Worm (Caenorhabditis elegans) whole organism, young adult: ENCODE measurements around the gene R166.3.

Experiments
- F52B5.7 ChIP-seq: sonication (generic microtip); optimal IDR thresholded peaks from 2 replicates; lab custom pipeline; 2016; ENCODE audit warnings: mild to moderate bottlenecking, missing genetic modification characterization, missing compliant biosample characterization
- K12H6.12 ChIP-seq: fragments of 200-800 bp; sonication (Bioruptor generic); optimal IDR thresholded peaks from 2 replicates; lab custom pipeline; 2018; ENCODE audit warnings: mild to moderate bottlenecking, missing genetic modification characterization, missing compliant biosample characterization
- T07F8.4 ChIP-seq: sonication (generic microtip); optimal IDR thresholded peaks from 2 replicates; lab custom pipeline; 2016; ENCODE audit warnings: mild to moderate bottlenecking, missing genetic modification characterization, moderate library complexity, missing compliant biosample characterization
- Y56A3A.18 ChIP-seq: fragments of 200-800 bp; sonication (Bioruptor generic); IDR thresholded peaks from 2 replicates; pipeline ENCODE4 v1.3.6; 2022; ENCODE audit warnings: missing genetic modification reagents, missing genetic modification characterization, missing compliant biosample characterization
- Y79H2A.3 ChIP-seq: fragments of 200-800 bp; sonication (Bioruptor generic); conservative IDR thresholded peaks from 2 replicates; pipeline ENCODE4 v1.3.6; 2022; ENCODE audit warnings: missing genetic modification reagents, missing genetic modification characterization, missing compliant biosample characterization
- Y95B8A.8 ChIP-seq: fragments of 200-800 bp; sonication (Bioruptor generic); IDR thresholded peaks from 2 replicates; pipeline ENCODE4 v1.3.6; 2022; ENCODE audit warnings: missing genetic modification reagents, missing genetic modification characterization, missing compliant biosample characterization
- ZK185.1 ChIP-seq: sonication (generic microtip); optimal IDR thresholded peaks from 2 replicates; lab custom pipeline; 2016; ENCODE audit warnings: mild to moderate bottlenecking, missing genetic modification characterization, missing compliant biosample characterization; ENCODE audit not compliant: poor library complexity, severe bottlenecking
- ama-1 ChIP-seq, 3 experiments: fragments of 150-350 bp in 1 of 3; sonication (generic microtip) in 2 of 3; optimal IDR thresholded peaks; 2 replicates each; lab custom pipeline; 2014 to 2018; ENCODE audit warnings: missing biosample characterization in 2 of 3, missing genetic modification characterization in 2 of 3, missing genetic modification reagents in 2 of 3
- athp-1 ChIP-seq: sonication (generic microtip); optimal IDR thresholded peaks from 2 replicates; lab custom pipeline; 2017; ENCODE audit warnings: mild to moderate bottlenecking, missing genetic modification characterization, missing compliant biosample characterization
- attf-5 ChIP-seq: fragments of 200-800 bp; sonication (Bioruptor generic); optimal IDR thresholded peaks from 2 replicates; lab custom pipeline; 2018; ENCODE audit warnings: mild to moderate bottlenecking, missing genetic modification characterization, missing compliant biosample characterization
- cebp-1 ChIP-seq, 2 experiments: fragments of 200-800 bp in 1 of 2; sonication (Bioruptor generic) in 1 of 2; sonication (generic microtip) in 1 of 2; IDR thresholded peaks in 1 of 2; optimal IDR thresholded peaks in 1 of 2; 2 replicates each; pipeline versions ENCODE4 v1.3.6 to Lab custom; 2017 to 2022; ENCODE audit warnings: missing compliant biosample characterization in 2 of 2, missing genetic modification characterization in 2 of 2, mild to moderate bottlenecking in 1 of 2, missing genetic modification reagents in 1 of 2, moderate library complexity in 1 of 2
- ceh-100 ChIP-seq: fragments of 200-800 bp; sonication (Bioruptor generic); IDR thresholded peaks from 2 replicates; pipeline ENCODE4 v1.3.6; 2022; ENCODE audit warnings: missing genetic modification reagents, missing genetic modification characterization, missing compliant biosample characterization
- ceh-27 ChIP-seq: fragments of 200-800 bp; sonication (Bioruptor generic); optimal IDR thresholded peaks from 2 replicates; lab custom pipeline; 2018; ENCODE audit warnings: mild to moderate bottlenecking, missing genetic modification characterization, moderate library complexity, missing compliant biosample characterization
- die-1 ChIP-seq: sonication (generic microtip); optimal IDR thresholded peaks from 2 replicates; lab custom pipeline; 2016; ENCODE audit warnings: missing genotype, mild to moderate bottlenecking, missing genetic modification characterization, missing compliant biosample characterization
- dox-1 ChIP-seq: fragments of 200-800 bp; sonication (Bioruptor generic); IDR thresholded peaks from 2 replicates; pipeline ENCODE4 v1.3.6; 2022; ENCODE audit warnings: missing genetic modification reagents, missing genetic modification characterization, missing compliant biosample characterization
- efl-1 ChIP-seq: fragments of 150-350 bp; optimal IDR thresholded peaks from 2 replicates; lab custom pipeline; 2014; ENCODE audit warnings: missing biosample characterization, missing genetic modification reagents, missing genetic modification characterization
- egl-18 ChIP-seq: fragments of 200-800 bp; sonication (Bioruptor generic); IDR thresholded peaks from 2 replicates; pipeline ENCODE4 v1.3.6; 2022; ENCODE audit warnings: missing genetic modification reagents, missing genetic modification characterization, missing compliant biosample characterization
- egl-44 ChIP-seq: fragments of 200-800 bp; sonication (Bioruptor generic); IDR thresholded peaks from 2 replicates; pipeline ENCODE4 v1.3.6; 2022; ENCODE audit warnings: missing genetic modification reagents, missing genetic modification characterization, missing compliant biosample characterization
- egrh-3 ChIP-seq: fragments of 200-800 bp; sonication (Bioruptor generic); IDR thresholded peaks from 2 replicates; pipeline ENCODE4 v1.3.6; 2022; ENCODE audit warnings: missing genetic modification reagents, missing genetic modification characterization, missing compliant biosample characterization
- ekl-4 ChIP-seq: fragments of 200-800 bp; sonication (Bioruptor generic); IDR thresholded peaks from 2 replicates; pipeline ENCODE4 v1.3.6; 2022; ENCODE audit warnings: missing genetic modification reagents, missing genetic modification characterization, missing compliant biosample characterization
- fkh-3 ChIP-seq: sonication (generic microtip); optimal IDR thresholded peaks from 2 replicates; lab custom pipeline; 2016; ENCODE audit warnings: mild to moderate bottlenecking, missing genetic modification characterization, missing compliant biosample characterization
- hlh-12 ChIP-seq: sonication (generic microtip); optimal IDR thresholded peaks from 2 replicates; lab custom pipeline; 2016; ENCODE audit warnings: missing genetic modification characterization, missing compliant biosample characterization
- hmg-1.2 ChIP-seq: fragments of 200-800 bp; sonication (Bioruptor generic); IDR thresholded peaks from 2 replicates; pipeline ENCODE4 v1.3.6; 2022; ENCODE audit warnings: missing genetic modification reagents, missing genetic modification characterization, missing compliant biosample characterization
- hmg-20 ChIP-seq: fragments of 200-800 bp; sonication (Bioruptor generic); IDR thresholded peaks from 2 replicates; pipeline ENCODE4 v1.3.6; 2022; ENCODE audit warnings: missing genetic modification reagents, missing genetic modification characterization, missing compliant biosample characterization
- lag-1 ChIP-seq: fragments of 200-800 bp; sonication (Bioruptor generic); IDR thresholded peaks from 2 replicates; pipeline ENCODE4 v1.3.6; 2022; ENCODE audit warnings: missing genetic modification reagents, missing genetic modification characterization, missing compliant biosample characterization
- lin-26 ChIP-seq: fragments of 200-800 bp; sonication (Bioruptor generic); IDR thresholded peaks from 2 replicates; pipeline ENCODE4 v1.3.6; 2022; ENCODE audit warnings: missing genetic modification reagents, missing genetic modification characterization, missing compliant biosample characterization
- lin-35 ChIP-seq, 3 experiments: fragments of 150-350 bp in 2 of 3; sonication (generic microtip) in 1 of 3; optimal IDR thresholded peaks; 2 replicates each; lab custom pipeline; 2014 to 2018; ENCODE audit warnings: missing biosample characterization in 3 of 3, missing genetic modification characterization in 3 of 3, missing genetic modification reagents in 3 of 3
- lin-40 ChIP-seq: sonication (generic microtip); optimal IDR thresholded peaks from 2 replicates; lab custom pipeline; 2016; ENCODE audit warnings: missing genetic modification characterization, mild to moderate bottlenecking, missing compliant biosample characterization, missing genotype, missing genetic modification reagents
- lin-54 ChIP-seq: fragments of 200-800 bp; sonication (Bioruptor generic); optimal IDR thresholded peaks from 2 replicates; lab custom pipeline; 2018; ENCODE audit warnings: mild to moderate bottlenecking, missing genetic modification characterization, missing compliant biosample characterization
- lsl-1 ChIP-seq: fragments of 200-800 bp; sonication (Bioruptor generic); optimal IDR thresholded peaks from 2 replicates; lab custom pipeline; 2018; ENCODE audit warnings: mild to moderate bottlenecking, missing genetic modification characterization, moderate library complexity, missing compliant biosample characterization
- madf-8 ChIP-seq: fragments of 200-800 bp; sonication (Bioruptor generic); conservative IDR thresholded peaks from 2 replicates; pipeline ENCODE4 v1.3.6; 2022; ENCODE audit warnings: missing genetic modification reagents, missing genetic modification characterization, missing compliant biosample characterization
- mcd-1 ChIP-seq: fragments of 200-800 bp; sonication (Bioruptor generic); IDR thresholded peaks from 2 replicates; pipeline ENCODE4 v1.3.6; 2022; ENCODE audit warnings: missing genetic modification reagents, missing genetic modification characterization, missing compliant biosample characterization
- mxl-1 ChIP-seq: sonication (generic microtip); optimal IDR thresholded peaks from 2 replicates; lab custom pipeline; 2016; ENCODE audit warnings: missing genetic modification characterization, missing compliant biosample characterization
- nhr-80 ChIP-seq: sonication (generic microtip); optimal IDR thresholded peaks from 2 replicates; lab custom pipeline; 2016; ENCODE audit warnings: missing genetic modification characterization, missing compliant biosample characterization
- nhr-90 ChIP-seq: sonication (generic microtip); optimal IDR thresholded peaks from 2 replicates; lab custom pipeline; 2016; ENCODE audit warnings: missing genotype, mild to moderate bottlenecking, missing genetic modification characterization, missing compliant biosample characterization
- rec-8 ChIP-seq, 2 experiments: sonication (generic microtip); optimal IDR thresholded peaks; 2 replicates each; lab custom pipeline; 2016; ENCODE audit warnings: mild to moderate bottlenecking in 2 of 2, missing genetic modification characterization in 2 of 2, missing genetic modification reagents in 2 of 2, missing genotype in 2 of 2, missing biosample characterization in 1 of 2, missing compliant biosample characterization in 1 of 2, moderate library complexity in 1 of 2
- sdz-38 ChIP-seq: sonication (generic microtip); optimal IDR thresholded peaks from 2 replicates; lab custom pipeline; 2016; ENCODE audit warnings: missing genotype, missing genetic modification characterization, missing compliant biosample characterization
- sea-2 ChIP-seq: fragments of 200-800 bp; sonication (Bioruptor generic); IDR thresholded peaks from 2 replicates; pipeline ENCODE4 v1.3.6; 2022; ENCODE audit warnings: missing genetic modification characterization, missing compliant biosample characterization
- snpc-4 ChIP-seq, 5 experiments: fragments of 150-350 bp in 1 of 5; sonication (generic microtip) in 4 of 5; optimal IDR thresholded peaks; 2 replicates each; lab custom pipeline; 2014 to 2018; ENCODE audit warnings: missing genetic modification characterization in 5 of 5, missing biosample characterization in 3 of 5, antibody characterized with exemption in 2 of 5, mild to moderate bottlenecking in 2 of 5, missing compliant biosample characterization in 2 of 5, missing genotype in 2 of 5, moderate library complexity in 2 of 5, missing genetic modification reagents in 1 of 5
- tlf-1 ChIP-seq: fragments of 200-800 bp; sonication (Bioruptor generic); optimal IDR thresholded peaks from 2 replicates; lab custom pipeline; 2018; ENCODE audit warnings: mild to moderate bottlenecking, missing genetic modification characterization, missing compliant biosample characterization
- xnd-1 ChIP-seq: sonication (generic microtip); optimal IDR thresholded peaks from 2 replicates; lab custom pipeline; 2016; ENCODE audit warnings: missing genotype, missing genetic modification reagents, missing genetic modification characterization, missing compliant biosample characterization
- zfh-2 ChIP-seq: fragments of 200-800 bp; sonication (Bioruptor generic); conservative IDR thresholded peaks from 2 replicates; pipeline ENCODE4 v1.3.6; 2022; ENCODE audit warnings: missing genetic modification reagents, missing genetic modification characterization, missing compliant biosample characterization
- ztf-22 ChIP-seq: fragments of 200-800 bp; sonication (Bioruptor generic); optimal IDR thresholded peaks from 2 replicates; lab custom pipeline; 2018; ENCODE audit warnings: mild to moderate bottlenecking, missing genetic modification characterization, moderate library complexity, missing compliant biosample characterization
- ztf-25 ChIP-seq: fragments of 200-800 bp; sonication (Bioruptor generic); IDR thresholded peaks from 2 replicates; pipeline ENCODE4 v1.3.6; 2022; ENCODE audit warnings: missing genetic modification reagents, missing genetic modification characterization, missing compliant biosample characterization
- ztf-6 ChIP-seq: fragments of 200-800 bp; sonication (Bioruptor generic); IDR thresholded peaks from 2 replicates; pipeline ENCODE4 v1.3.6; 2022; ENCODE audit warnings: missing genetic modification reagents, missing genetic modification characterization, missing compliant biosample characterization

The R166.3 gene

DNA sequence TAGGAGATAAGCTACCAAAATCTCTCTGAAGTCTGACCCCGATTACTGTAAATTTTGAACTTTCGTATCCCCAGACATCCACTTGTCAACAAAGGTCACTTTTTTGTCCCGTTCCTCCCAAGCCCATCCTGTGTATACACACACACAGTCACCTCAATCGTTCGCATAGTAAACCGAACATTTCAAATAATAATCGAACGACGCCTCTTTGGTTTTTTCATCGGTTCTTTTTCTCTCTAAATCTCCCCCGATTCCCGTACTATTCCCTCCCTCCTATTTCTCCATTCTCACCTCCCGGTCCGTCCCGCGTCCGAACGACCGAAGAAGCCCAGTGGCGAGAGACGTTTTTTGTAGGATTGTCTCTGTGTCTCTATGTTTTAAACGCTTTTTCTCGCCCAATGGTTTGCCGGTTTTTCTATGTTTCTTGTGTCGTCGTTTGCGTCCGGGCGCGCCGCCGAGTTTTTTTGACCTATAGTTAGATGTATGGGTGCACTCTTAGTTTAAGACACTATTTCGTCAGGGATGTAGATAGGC lies 9.8 kb downstream of the R166.3 start:
- TF ChIP-seq efl-1 (GFP tag; lab: Kevin White, UChicago): peak; percentile 26
- TF ChIP-seq mxl-1 (tag; lab: Kevin White, UChicago): no peak
- TF ChIP-seq attf-5: peak; percentile 2
- TF ChIP-seq dox-1 (GFP tag; lab: Robert Waterston, UW): 0 out of 2 replicates have a peak, but pooled peaks have one; percentile 42
- peak; percentile 89 for TF ChIP-seq zfh-2 (GFP tag; lab: Robert Waterston, UW)
- TF ChIP-seq egl-18 (GFP tag; lab: Robert Waterston, UW): no peak
- no peak for TF ChIP-seq die-1 (tag; lab: Kevin White, UChicago)
- TF ChIP-seq hmg-1.2 (GFP tag; lab: Robert Waterston, UW): peak; percentile 43; the same call in 1 of the 2 replicates
- no peak for TF ChIP-seq athp-1 (tag; lab: Kevin White, UChicago)
- no peak for TF ChIP-seq hmg-20 (GFP tag; lab: Robert Waterston, UW)
- no peak for TF ChIP-seq Y95B8A.8 (GFP tag; lab: Robert Waterston, UW)
- no peak for TF ChIP-seq cebp-1 (GFP tag; IDR thresholded peaks at IDR 0.05; lab: Robert Waterston, UW)
- peak; percentile 2 for TF ChIP-seq cebp-1 (tag; optimal IDR thresholded peaks at IDR 0.05; lab: Kevin White, UChicago)
- TF ChIP-seq xnd-1 (tag; lab: Kevin White, UChicago): no peak
- 0 out of 2 replicates have a peak, but pooled peaks have one; percentile 33 for TF ChIP-seq lin-26 (GFP tag; lab: Robert Waterston, UW)
- TF ChIP-seq lag-1 (GFP tag; lab: Robert Waterston, UW): no peak
- TF ChIP-seq nhr-80 (tag; lab: Kevin White, UChicago): peak; percentile 23
- no peak for TF ChIP-seq K12H6.12

DNA sequence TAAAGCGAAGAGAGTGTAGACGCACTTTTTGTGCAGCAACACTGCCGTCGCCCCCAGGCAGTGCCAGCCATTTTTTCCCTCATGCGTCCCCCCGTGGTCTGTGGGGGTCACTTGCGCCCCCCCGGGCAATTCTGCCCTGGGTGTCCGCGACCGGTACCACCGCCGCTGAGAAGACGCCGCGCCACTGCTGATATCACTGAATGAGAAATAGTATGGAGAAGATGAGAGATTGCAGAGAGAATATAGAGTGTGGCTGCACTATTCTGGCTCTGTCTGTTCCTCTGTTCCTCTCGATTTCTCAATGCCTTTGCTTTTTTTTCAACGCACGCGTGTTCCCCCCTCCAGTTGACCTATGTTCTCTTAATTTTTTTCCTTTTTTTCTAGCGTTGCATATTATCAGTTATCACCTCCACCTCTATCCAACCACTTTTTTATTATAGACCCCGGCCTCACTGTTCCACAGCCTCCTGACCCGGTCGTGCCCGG lies 11.4 kb downstream of the R166.3 start, which contains the start of gene mab-10:
Gene mab-10 (plus strand): TSS at position 436 of the 486 bp plus-strand sequence.
- TF ChIP-seq madf-8 (GFP tag; lab: Robert Waterston, UW) (no peak), ceh-27 (GFP tag; lab: Kevin White, UChicago) (peak; percentile 35), rec-8 (tag; optimal IDR thresholded peaks at IDR 0.05; lab: Kevin White, UChicago) (no peak), lag-1 (GFP tag; lab: Robert Waterston, UW) (no peak), mcd-1 (GFP tag; lab: Robert Waterston, UW) (peak; percentile 56), F52B5.7 (tag; lab: Kevin White, UChicago) (peak; percentile 30), snpc-4 (GFP tag; optimal IDR thresholded peaks at IDR 0.05; lab: Kevin White, UChicago) (no peak), snpc-4 (tag; optimal IDR thresholded peaks at IDR 0.05; lab: Kevin White, UChicago) (peak in 1 of 4 experiments; percentile 18), tlf-1 (no peak), ekl-4 (GFP tag; lab: Robert Waterston, UW) (no peak), nhr-90 (tag; lab: Kevin White, UChicago) (peak; percentile 30), egrh-3 (GFP tag; lab: Robert Waterston, UW) (peak; percentile 92), ztf-25 (GFP tag; lab: Robert Waterston, UW) (no peak), ama-1 (optimal IDR thresholded peaks at IDR 0.05; lab: Kevin White, UChicago) (no peak), ama-1 (GFP tag; optimal IDR thresholded peaks at IDR 0.05; lab: Kevin White, UChicago) (no peak), lin-26 (GFP tag; lab: Robert Waterston, UW) (no peak), Y79H2A.3 (GFP tag; lab: Robert Waterston, UW) (no peak), fkh-3 (tag; lab: Kevin White, UChicago) (no peak), sdz-38 (no peak), ztf-22 (GFP tag; lab: Kevin White, UChicago) (no peak), Y56A3A.18 (no peak), lin-35 (GFP tag; optimal IDR thresholded peaks at IDR 0.05; lab: Kevin White, UChicago) (no peak), T07F8.4 (no peak), ZK185.1 (no peak), hlh-12 (tag; lab: Kevin White, UChicago) (no peak), ceh-100 (GFP tag; lab: Robert Waterston, UW) (0 out of 2 replicates have a peak, but pooled peaks have one; percentile 35), lin-40 (tag; lab: Kevin White, UChicago) (peak; percentile 32), lsl-1 (no peak), ztf-6 (GFP tag; lab: Robert Waterston, UW) (no peak), lin-54 (no peak), egl-44 (GFP tag; lab: Robert Waterston, UW) (no peak), hmg-20 (GFP tag; lab: Robert Waterston, UW) (no peak), sea-2 (GFP tag; lab: Robert Waterston, UW) (no peak), attf-5 (peak; percentile 43)
